Worm (Caenorhabditis elegans) whole organism, mixed stage, embryonic: ENCODE results near the gene cand-1.

ENCODE experiments used
- M03D4.4 ChIP-seq: sonication (generic microtip); optimal IDR thresholded peaks from 2 replicates; lab custom pipeline; 2017; ENCODE audit warnings: mild to moderate bottlenecking, missing genetic modification characterization, missing compliant biosample characterization
- unc-62 ChIP-seq: fragments of 150-350 bp; optimal IDR thresholded peaks from 2 replicates; lab custom pipeline; 2014; ENCODE audit warnings: missing biosample characterization, missing genetic modification reagents, missing genetic modification characterization

DNA sequence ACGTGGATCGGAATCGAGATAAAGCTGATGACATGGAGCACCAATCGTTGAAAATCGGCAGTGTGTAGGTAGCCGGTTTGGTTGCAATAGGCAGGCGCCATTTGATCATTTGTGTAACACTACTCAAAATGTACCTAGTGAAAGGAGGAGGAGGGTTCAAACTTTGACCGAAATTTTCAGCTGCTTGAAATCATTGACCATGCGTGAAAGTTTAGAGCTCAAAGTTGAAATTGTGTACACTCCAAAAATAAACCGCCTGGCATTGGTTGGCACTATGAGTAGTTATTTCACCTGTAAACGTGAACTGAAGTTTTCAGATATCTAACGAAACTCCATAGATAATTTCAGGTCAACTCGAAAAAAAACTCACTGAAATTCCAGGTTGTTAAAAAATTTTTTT is 29.2 kb downstream of the cand-1 start, which contains the start of gene srh-215:
- no peak for TF ChIP-seq M03D4.4 (tag; lab: Kevin White, UChicago)
- no peak for TF ChIP-seq unc-62
